Worm (Caenorhabditis elegans): ENCODE results near the gene lido-7.

- TF ChIP-seq elt-3 (tag; optimal IDR thresholded peaks at IDR 0.05) (no peak), nhr-237 (tag; optimal IDR thresholded peaks at IDR 0.05) (no peak), unc-39 (tag; optimal IDR thresholded peaks at IDR 0.05) (no peak), unc-62 (GFP tag; optimal IDR thresholded peaks at IDR 0.05) (no peak), ztf-4 (tag; optimal IDR thresholded peaks at IDR 0.05) (no peak), nhr-25 (tag; optimal IDR thresholded peaks at IDR 0.05) (no peak), lin-39 (tag; optimal IDR thresholded peaks at IDR 0.05) (no peak), lsy-2 (tag; optimal IDR thresholded peaks at IDR 0.05) (no peak), nhr-12 (tag; optimal IDR thresholded peaks at IDR 0.05) (no peak), alr-1 (tag; optimal IDR thresholded peaks at IDR 0.05) (no peak), egl-27 (tag; optimal IDR thresholded peaks at IDR 0.05) (no peak), ZK546.5 (tag; optimal IDR thresholded peaks at IDR 0.05) (no peak), zag-1 (tag; optimal IDR thresholded peaks at IDR 0.05) (no peak), mdl-1 (tag; optimal IDR thresholded peaks at IDR 0.05) (no peak)
Measured at ce11 chrII:2987122-2987556, 961 bp upstream of the lido-7 start.

Data from whole organism, L2 larva.